Fruit fly (Drosophila melanogaster): ENCODE measurements around the gene CG7824.

Gene CG7824

dm6 chr3R:29841293-29841791 lies 17.4 kb downstream of the CG7824 start, which contains the start of gene Cad99C (continued):
- TF ChIP-seq ci (GFP tag; IDR thresholded peaks at IDR 0.05) (peak; percentile 24; the same call in 1 of the 3 replicates), Bdp1 (GFP tag; optimal IDR thresholded peaks at IDR 0.05) (no peak), MBD-R2 (GFP tag; IDR thresholded peaks at IDR 0.05) (peak; percentile 22; the same call in 1 of the 2 replicates), CG12769 (tag; optimal IDR thresholded peaks at IDR 0.05) (peak; percentile 50), slbo (GFP tag; IDR thresholded peaks at IDR 0.05) (peak; percentile 16; the same call in 1 of the 2 replicates), Mes4 (GFP tag; optimal IDR thresholded peaks at IDR 0.05) (no peak), CG6791 (GFP tag; IDR thresholded peaks at IDR 0.05; ENCODE audit: partially characterized antibody) (peak; percentile 22; the same call in 1 of the 3 replicates), CG34376 (GFP tag; optimal IDR thresholded peaks at IDR 0.05) (no peak), lbe (GFP tag; optimal IDR thresholded peaks at IDR 0.05) (peak; percentile 18), CG15073 (GFP tag; optimal IDR thresholded peaks at IDR 0.05) (no peak), Side (GFP tag; optimal IDR thresholded peaks at IDR 0.05) (peak; percentile 1), chinmo (GFP tag; IDR thresholded peaks at IDR 0.05; ENCODE audit: partially characterized antibody) (peak; percentile 98), CG5953 (GFP tag; IDR thresholded peaks at IDR 0.05) (no peak), CG11093 (GFP tag; IDR thresholded peaks at IDR 0.05) (no peak), CG3847 (GFP tag; IDR thresholded peaks at IDR 0.05) (0 out of 2 replicates have a peak, but pooled peaks have one; percentile 15), Atf6 (GFP tag; IDR thresholded peaks at IDR 0.05) (0 out of 2 replicates have a peak, but pooled peaks have one; percentile 29), fru (optimal IDR thresholded peaks at IDR 0.05) (no peak), Bgb (GFP tag; IDR thresholded peaks at IDR 0.05; ENCODE audit: partially characterized antibody) (peak; percentile 44; the same call in 1 of the 2 replicates), Xbp1 (GFP tag; optimal IDR thresholded peaks at IDR 0.05) (no peak), CG6175 (GFP tag; IDR thresholded peaks at IDR 0.05) (peak; percentile 86), ems (GFP tag; optimal IDR thresholded peaks at IDR 0.05) (no peak), CG14667 (GFP tag; IDR thresholded peaks at IDR 0.05) (no peak), pnt (GFP tag; optimal IDR thresholded peaks at IDR 0.05) (peak; percentile 1), bowl (GFP tag; IDR thresholded peaks at IDR 0.05) (0 out of 2 replicates have a peak, but pooled peaks have one; percentile 8), CG8765 (GFP tag; IDR thresholded peaks at IDR 0.05) (no peak), Spps (tag; optimal IDR thresholded peaks at IDR 0.05) (no peak)

dm6 chr3R:29839707-29840311 lies 18.9 kb downstream of the CG7824 start:
- TF ChIP-seq CG17612 (GFP tag; IDR thresholded peaks at IDR 0.05) (no peak), CG11398 (GFP tag; optimal IDR thresholded peaks at IDR 0.05) (no peak), Rfx (GFP tag; IDR thresholded peaks at IDR 0.05) (no peak), HLH3B (GFP tag; IDR thresholded peaks at IDR 0.05) (no peak)

dm6 chr3R:29838751-29839150 lies 20.0 kb downstream of the CG7824 start:
- peak; percentile 0 for TF ChIP-seq CG10979 (tag; optimal IDR thresholded peaks at IDR 0.05)
- TF ChIP-seq CG42726 (GFP tag; IDR thresholded peaks at IDR 0.05; ENCODE audit: partially characterized antibody): no peak

- TF ChIP-seq vvl (GFP tag; IDR thresholded peaks at IDR 0.05) (peak; percentile 56; the same call in 1 of the 2 replicates), corto (GFP tag; optimal IDR thresholded peaks at IDR 0.05) (no peak), Drgx (GFP tag; IDR thresholded peaks at IDR 0.05) (peak; percentile 59)
Observed at dm6 chr3R:29837771-29838170, 21.0 kb downstream of the CG7824 start.
